Worm (Caenorhabditis elegans) whole organism, early embryonic: ENCODE results near the gene cdr-3.
"Not testable (repeated sequence)": the region's sequence is repeated elsewhere in the genome, so short reads cannot be mapped to it uniquely, and the experiment has no call there.

Experiments
- B0310.2 ChIP-seq: sonication (generic microtip); optimal IDR thresholded peaks from 2 replicates; lab custom pipeline; 2016; ENCODE audit warnings: mild to moderate bottlenecking, missing genetic modification characterization, missing compliant biosample characterization
- F13C5.2 ChIP-seq: sonication (generic microtip); optimal IDR thresholded peaks from 2 replicates; lab custom pipeline; 2017; ENCODE audit warnings: mild to moderate bottlenecking, missing genetic modification characterization, inconsistent platforms, missing compliant biosample characterization
- aly-1 ChIP-seq: sonication (generic microtip); optimal IDR thresholded peaks from 2 replicates; lab custom pipeline; 2016; ENCODE audit warnings: missing genetic modification characterization, missing compliant biosample characterization
- ama-1 ChIP-seq: fragments of 150-350 bp; optimal IDR thresholded peaks from 2 replicates; lab custom pipeline; 2014
- ceh-13 ChIP-seq: fragments of 200-800 bp; sonication (Bioruptor generic); optimal IDR thresholded peaks from 2 replicates; lab custom pipeline; 2018; ENCODE audit warnings: mild to moderate bottlenecking, missing genetic modification characterization, missing compliant biosample characterization
- ceh-36 ChIP-seq: sonication (generic microtip); optimal IDR thresholded peaks from 2 replicates; lab custom pipeline; 2016; ENCODE audit warnings: missing genetic modification characterization, inconsistent platforms, missing compliant biosample characterization
- ets-7 ChIP-seq: sonication (generic microtip); optimal IDR thresholded peaks from 2 replicates; lab custom pipeline; 2016; ENCODE audit warnings: missing genotype, missing genetic modification characterization, missing compliant biosample characterization
- flt-1 ChIP-seq: fragments of 200-800 bp; sonication (Bioruptor generic); IDR thresholded peaks from 2 replicates; pipeline ENCODE4 v1.3.6; 2022; ENCODE audit warnings: missing genetic modification characterization, missing compliant biosample characterization
- hmbx-1 ChIP-seq: sonication (generic microtip); optimal IDR thresholded peaks from 2 replicates; lab custom pipeline; 2016; ENCODE audit warnings: mild to moderate bottlenecking, missing genetic modification characterization, missing compliant biosample characterization
- hmg-4 ChIP-seq: fragments of 200-800 bp; sonication (Bioruptor generic); optimal IDR thresholded peaks from 2 replicates; lab custom pipeline; 2018; ENCODE audit warnings: mild to moderate bottlenecking, missing genetic modification characterization, missing compliant biosample characterization
- hnd-1 ChIP-seq: sonication (generic microtip); optimal IDR thresholded peaks from 2 replicates; lab custom pipeline; 2016; ENCODE audit warnings: missing genetic modification characterization, missing compliant biosample characterization
- pes-1 ChIP-seq: fragments of 200-800 bp; sonication (Bioruptor generic); IDR thresholded peaks from 2 replicates; pipeline ENCODE4 v1.3.6; 2022; ENCODE audit warnings: missing genetic modification reagents, missing genetic modification characterization, missing compliant biosample characterization
- scrt-1 ChIP-seq: fragments of 200-800 bp; sonication (Bioruptor generic); IDR thresholded peaks from 2 replicates; pipeline ENCODE4 v1.3.6; 2022; ENCODE audit warnings: missing genetic modification characterization, missing compliant biosample characterization
- sea-1 ChIP-seq: fragments of 200-800 bp; sonication (Bioruptor generic); conservative IDR thresholded peaks from 2 replicates; pipeline ENCODE4 v1.3.6; 2022; ENCODE audit warnings: missing genetic modification characterization, missing compliant biosample characterization
- tbx-11 ChIP-seq: fragments of 200-800 bp; sonication (Bioruptor generic); IDR thresholded peaks from 2 replicates; pipeline ENCODE4 v1.3.6; 2022; ENCODE audit warnings: missing genetic modification characterization, missing compliant biosample characterization
- tbx-37 ChIP-seq: fragments of 200-800 bp; sonication (Bioruptor generic); conservative IDR thresholded peaks from 2 replicates; pipeline ENCODE4 v1.3.6; 2022; ENCODE audit warnings: missing genetic modification reagents, missing genetic modification characterization, missing compliant biosample characterization
- tra-4 ChIP-seq: sonication (generic microtip); optimal IDR thresholded peaks from 2 replicates; lab custom pipeline; 2017; ENCODE audit warnings: missing genetic modification characterization, missing compliant biosample characterization

cdr-3 gene

ce11 chrV:12395699-12396098 is 21.5 kb downstream of the cdr-3 start, which contains the start of gene twk-14:
Gene twk-14 (minus strand): TSS chrV:12395706.
- TF ChIP-seq B0310.2 (tag; lab: Kevin White, UChicago), result no peak

- TF ChIP-seq hmg-4, result no peak
- no peak for TF ChIP-seq hnd-1 (tag; lab: Kevin White, UChicago)
- TF ChIP-seq tra-4, result no peak
- no peak for TF ChIP-seq B0310.2 (tag; lab: Kevin White, UChicago)
- TF ChIP-seq scrt-1 (GFP tag; lab: Robert Waterston, UW), result no peak
- no peak for TF ChIP-seq F13C5.2 (tag; lab: Kevin White, UChicago)
- no peak for TF ChIP-seq ets-7 (tag; lab: Kevin White, UChicago)
- no peak for TF ChIP-seq ama-1 (lab: Kevin White, UChicago)
- TF ChIP-seq tbx-37 (GFP tag; lab: Robert Waterston, UW), result no peak
- no peak for TF ChIP-seq hmbx-1 (tag; lab: Kevin White, UChicago)
- TF ChIP-seq flt-1 (GFP tag; lab: Robert Waterston, UW), result no peak
- no peak for TF ChIP-seq sea-1 (GFP tag; lab: Robert Waterston, UW)
- no peak for TF ChIP-seq pes-1 (GFP tag; lab: Robert Waterston, UW)
- no peak for TF ChIP-seq aly-1 (tag; lab: Kevin White, UChicago)
- TF ChIP-seq ceh-13 (GFP tag; lab: Kevin White, UChicago), result no peak
These were observed 31.0 kb downstream of the cdr-3 start, which contains the start of gene K01D12.15 for ce11 chrV:12386154-12386553. Gene K01D12.15 (plus strand): TSS chrV:12386454.

- TF ChIP-seq tra-4 (no peak), ama-1 (lab: Kevin White, UChicago) (no peak), sea-1 (GFP tag; lab: Robert Waterston, UW) (no peak), pes-1 (GFP tag; lab: Robert Waterston, UW) (no peak), hmg-4 (no peak), flt-1 (GFP tag; lab: Robert Waterston, UW) (no peak), ceh-13 (GFP tag; lab: Kevin White, UChicago) (no peak), B0310.2 (tag; lab: Kevin White, UChicago) (no peak), hmbx-1 (tag; lab: Kevin White, UChicago) (no peak), scrt-1 (GFP tag; lab: Robert Waterston, UW) (no peak), ets-7 (tag; lab: Kevin White, UChicago) (no peak)
These were observed 39.9 kb downstream of the cdr-3 start, which contains the start of gene K01D12.1 for ce11 chrV:12377256-12377655. Gene K01D12.1 (plus strand): TSS chrV:12377556.

- TF ChIP-seq tbx-37 (GFP tag; lab: Robert Waterston, UW); F13C5.2 (tag; lab: Kevin White, UChicago); hmg-4: not testable (repeated sequence)
These were observed 42.9 kb downstream of the cdr-3 start, which contains the start of gene F23H12.10 for ce11 chrV:12374252-12374651. Gene F23H12.10 (minus strand): TSS chrV:12374263.

DNA sequence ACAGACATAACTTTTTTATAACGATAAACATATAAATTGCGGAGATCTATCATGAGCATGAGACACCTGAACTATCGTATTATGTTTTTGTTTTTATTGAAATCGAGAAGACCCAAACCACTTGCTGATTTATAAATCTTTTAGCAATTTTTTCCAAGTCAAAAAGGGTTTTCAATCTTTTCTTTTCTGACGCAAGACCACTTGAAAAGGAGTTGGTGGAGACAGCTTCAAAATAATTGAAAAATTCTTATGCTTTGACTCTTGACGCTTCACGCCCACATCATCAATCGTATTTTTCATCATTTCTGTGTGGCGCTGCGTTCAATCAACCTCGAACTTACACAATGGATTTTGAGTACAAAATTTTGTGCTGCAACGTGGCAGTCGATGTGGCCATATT is 45.8 kb downstream of the cdr-3 start, which contains the start of gene F23H12.7:
F23H12.7 (plus strand) TSS at position 301 of the 400 bp plus-strand sequence.
- TF ChIP-seq pes-1 (GFP tag; lab: Robert Waterston, UW) (no peak), ceh-36 (tag; lab: Kevin White, UChicago) (no peak), aly-1 (tag; lab: Kevin White, UChicago) (no peak), F13C5.2 (tag; lab: Kevin White, UChicago) (no peak), sea-1 (GFP tag; lab: Robert Waterston, UW) (no peak), hmbx-1 (tag; lab: Kevin White, UChicago) (no peak)

DNA sequence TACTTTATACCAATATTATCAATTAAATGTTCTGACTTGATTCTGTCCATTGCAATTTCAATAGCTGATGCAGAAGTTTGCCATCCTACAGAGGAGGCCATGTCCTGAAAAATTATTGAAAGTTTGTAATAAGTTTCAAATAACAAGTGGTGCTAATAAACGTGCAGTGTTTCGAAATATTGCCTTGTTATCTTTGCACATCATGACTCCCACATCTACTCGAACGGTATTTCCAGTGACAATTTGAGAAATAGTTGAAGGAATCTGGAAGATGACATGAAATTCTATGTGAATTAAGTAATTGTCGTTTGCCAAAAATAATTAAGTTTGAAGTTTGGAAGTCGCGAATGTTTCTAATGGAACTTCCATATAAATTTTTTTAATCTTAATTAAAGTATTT is 47.7 kb downstream of the cdr-3 start, which contains the start of gene gcy-13:
gcy-13 (minus strand) TSS at position 101 of the 400 bp plus-strand sequence.
- TF ChIP-seq aly-1 (tag; lab: Kevin White, UChicago), result no peak
- TF ChIP-seq ceh-13 (GFP tag; lab: Kevin White, UChicago), result no peak
- no peak for TF ChIP-seq ama-1 (lab: Kevin White, UChicago)
- no peak for TF ChIP-seq tbx-11
- TF ChIP-seq hmbx-1 (tag; lab: Kevin White, UChicago), result no peak
- TF ChIP-seq tbx-37 (GFP tag; lab: Robert Waterston, UW), result no peak
- TF ChIP-seq pes-1 (GFP tag; lab: Robert Waterston, UW), result no peak
- TF ChIP-seq ceh-36 (tag; lab: Kevin White, UChicago), result no peak
- no peak for TF ChIP-seq sea-1 (GFP tag; lab: Robert Waterston, UW)
- TF ChIP-seq F13C5.2 (tag; lab: Kevin White, UChicago), result no peak
- TF ChIP-seq flt-1 (GFP tag; lab: Robert Waterston, UW), result no peak
- no peak for TF ChIP-seq ets-7 (tag; lab: Kevin White, UChicago)
- no peak for TF ChIP-seq hnd-1 (tag; lab: Kevin White, UChicago)
